Fruit fly (Drosophila melanogaster) whole organism, embryonic: ENCODE measurements around the gene hdly.

Experiments
- Atf6 ChIP-seq: fragments of 200-800 bp; sonication (Bioruptor generic); IDR thresholded peaks from 2 replicates; pipeline ENCODE4 v1.3.6; 2022; ENCODE audit warnings: missing biosample characterization, missing genetic modification characterization
- CG10543 ChIP-seq: fragments of 200-800 bp; sonication (Bioruptor generic); optimal IDR thresholded peaks from 3 replicates; lab custom pipeline; 2017; ENCODE audit warnings: missing biosample characterization, mild to moderate bottlenecking, missing genetic modification characterization, moderate library complexity
- CG11456 ChIP-seq: fragments of 200-800 bp; sonication (Bioruptor generic); IDR thresholded peaks from 3 replicates; pipeline ENCODE4 v1.3.6; 2022; ENCODE audit warnings: missing biosample characterization, missing genetic modification characterization
- CG12071 ChIP-seq: fragments of 200-800 bp; sonication (Bioruptor generic); optimal IDR thresholded peaks from 3 replicates; lab custom pipeline; 2018; ENCODE audit warnings: missing biosample characterization, mild to moderate bottlenecking, missing genetic modification characterization
- CG15514 ChIP-seq: fragments of 200-800 bp; sonication (Bioruptor generic); optimal IDR thresholded peaks from 3 replicates; lab custom pipeline; 2017; ENCODE audit warnings: missing biosample characterization, missing genetic modification characterization, mild to moderate bottlenecking, moderate library complexity, missing genetic modification reagents
- CG17568 ChIP-seq: fragments of 200-800 bp; sonication (Bioruptor generic); optimal IDR thresholded peaks from 2 replicates; lab custom pipeline; 2018; ENCODE audit warnings: missing biosample characterization, mild to moderate bottlenecking, missing genetic modification characterization, moderate library complexity
- CG2678 ChIP-seq: fragments of 200-800 bp; sonication (Bioruptor generic); optimal IDR thresholded peaks from 3 replicates; lab custom pipeline; 2019; ENCODE audit warnings: missing biosample characterization, mild to moderate bottlenecking, missing genetic modification characterization, moderate library complexity
- CG31365 ChIP-seq: fragments of 200-800 bp; sonication (Bioruptor generic); optimal IDR thresholded peaks from 2 replicates; lab custom pipeline; 2018; ENCODE audit warnings: missing biosample characterization, mild to moderate bottlenecking, missing genetic modification characterization
- CG34224 ChIP-seq: fragments of 200-800 bp; sonication (Bioruptor generic); IDR thresholded peaks from 3 replicates; pipeline ENCODE4 v1.3.6; 2022; ENCODE audit warnings: missing biosample characterization, missing genetic modification characterization; ENCODE audit not compliant: partially characterized antibody
- CG34422 ChIP-seq: fragments of 200-800 bp; sonication (Bioruptor generic); IDR thresholded peaks from 3 replicates; pipeline ENCODE4 v1.3.6; 2022; ENCODE audit warnings: missing biosample characterization, missing genetic modification characterization
- CG6813 ChIP-seq: fragments of 200-800 bp; sonication (Bioruptor generic); optimal IDR thresholded peaks from 2 replicates; lab custom pipeline; 2017; ENCODE audit warnings: missing biosample characterization, missing genetic modification characterization, mild to moderate bottlenecking, moderate library complexity, missing genetic modification reagents
- CG7745 ChIP-seq: fragments of 200-800 bp; sonication (Bioruptor generic); optimal IDR thresholded peaks from 2 replicates; lab custom pipeline; 2018; ENCODE audit warnings: missing biosample characterization, mild to moderate bottlenecking, missing genetic modification characterization, moderate library complexity
- CG8290 ChIP-seq, 3 experiments: fragments of 200-800 bp; sonication (Bioruptor generic); optimal IDR thresholded peaks; 2 replicates each; lab custom pipeline; 2016 to 2019; ENCODE audit warnings: missing biosample characterization in 3 of 3, missing genetic modification characterization in 3 of 3, mild to moderate bottlenecking in 2 of 3, moderate library complexity in 1 of 3
- CG9609 ChIP-seq: fragments of 200-800 bp; sonication (Bioruptor generic); optimal IDR thresholded peaks from 3 replicates; lab custom pipeline; 2016; ENCODE audit warnings: missing biosample characterization, missing genetic modification characterization
- CoRest ChIP-seq: fragments of 200-800 bp; sonication (Bioruptor generic); optimal IDR thresholded peaks from 3 replicates; lab custom pipeline; 2018; ENCODE audit warnings: missing biosample characterization, mild to moderate bottlenecking, missing genetic modification characterization, moderate library complexity
- CrebB ChIP-seq: fragments of 200-800 bp; sonication (Bioruptor generic); optimal IDR thresholded peaks from 3 replicates; lab custom pipeline; 2018; ENCODE audit warnings: missing biosample characterization, mild to moderate bottlenecking, missing genetic modification characterization
- Dbx ChIP-seq: fragments of 200-800 bp; sonication (Bioruptor generic); IDR thresholded peaks from 3 replicates; pipeline ENCODE4 v1.3.6; 2022; ENCODE audit warnings: missing biosample characterization, missing genetic modification characterization
- Elba2 ChIP-seq: fragments of 200-800 bp; sonication (Bioruptor generic); optimal IDR thresholded peaks from 3 replicates; lab custom pipeline; 2016; ENCODE audit warnings: missing biosample characterization, missing genetic modification characterization
- H15 ChIP-seq: fragments of 200-800 bp; sonication (Bioruptor generic); IDR thresholded peaks from 3 replicates; pipeline ENCODE4 v1.3.6; 2022; ENCODE audit warnings: missing biosample characterization, missing genetic modification characterization
- Hmr ChIP-seq: fragments of 200-800 bp; sonication (Bioruptor generic); optimal IDR thresholded peaks from 3 replicates; lab custom pipeline; 2017; ENCODE audit warnings: mild to moderate bottlenecking, missing biosample characterization, missing genetic modification reagents, missing genetic modification characterization
- Meics ChIP-seq: fragments of 200-800 bp; sonication (Bioruptor generic); optimal IDR thresholded peaks from 2 replicates; lab custom pipeline; 2017; ENCODE audit warnings: missing biosample characterization, mild to moderate bottlenecking, missing genetic modification characterization
- NFAT ChIP-seq: fragments of 200-800 bp; sonication (Bioruptor generic); IDR thresholded peaks from 2 replicates; pipeline ENCODE4 v1.3.6; 2022; ENCODE audit warnings: missing biosample characterization, missing genetic modification characterization
- Nf-YB ChIP-seq: fragments of 200-800 bp; sonication (Bioruptor generic); optimal IDR thresholded peaks from 3 replicates; lab custom pipeline; 2019; ENCODE audit warnings: missing biosample characterization, mild to moderate bottlenecking, missing genetic modification characterization, moderate library complexity
- Sox100B ChIP-seq: fragments of 200-800 bp; sonication (Bioruptor generic); optimal IDR thresholded peaks from 3 replicates; lab custom pipeline; 2018; ENCODE audit warnings: missing biosample characterization, mild to moderate bottlenecking, missing genetic modification characterization
- Sry-β ChIP-seq: fragments of 200-800 bp; sonication (Bioruptor generic); optimal IDR thresholded peaks from 2 replicates; lab custom pipeline; 2018; ENCODE audit warnings: missing biosample characterization, mild to moderate bottlenecking, missing genetic modification characterization, moderate library complexity
- Trl ChIP-seq, 3 experiments: fragments of >200 bp in 2 of 3; fragments of 200-800 bp in 1 of 3; sonication (Bioruptor generic) in 1 of 3; optimal IDR thresholded peaks; 2 replicates in 1 of 3; 3 replicates in 2 of 3; lab custom pipeline; 2016 to 2017; ENCODE audit warnings: missing biosample characterization in 1 of 3, missing genetic modification characterization in 1 of 3
- ac ChIP-seq: fragments of 200-800 bp; sonication (Bioruptor generic); optimal IDR thresholded peaks from 3 replicates; lab custom pipeline; 2017; ENCODE audit warnings: missing biosample characterization, mild to moderate bottlenecking, missing genetic modification characterization
- ato ChIP-seq: fragments of 200-800 bp; sonication (Bioruptor generic); IDR thresholded peaks from 2 replicates; pipeline ENCODE4 v1.3.6; 2022; ENCODE audit warnings: missing biosample characterization, missing genetic modification characterization; ENCODE audit not compliant: partially characterized antibody
- chinmo ChIP-seq: fragments of 200-800 bp; sonication (Bioruptor generic); IDR thresholded peaks from 4 replicates; pipeline ENCODE4 v1.3.6; 2022; ENCODE audit warnings: missing biosample characterization, missing genetic modification characterization; ENCODE audit not compliant: partially characterized antibody
- eve ChIP-seq, 2 experiments: fragments of >200 bp; optimal IDR thresholded peaks; 2 replicates each; lab custom pipeline; 2017; ENCODE audit warnings: missing biosample characterization in 2 of 2, missing genetic modification characterization in 2 of 2
- ewg ChIP-seq: fragments of 200-800 bp; sonication (Bioruptor generic); optimal IDR thresholded peaks from 3 replicates; lab custom pipeline; 2017; ENCODE audit warnings: mild to moderate bottlenecking, missing biosample characterization, missing genetic modification reagents, missing genetic modification characterization
- pzg ChIP-seq: fragments of 200-800 bp; sonication (Bioruptor generic); optimal IDR thresholded peaks from 3 replicates; lab custom pipeline; 2018; ENCODE audit warnings: missing biosample characterization, mild to moderate bottlenecking, missing genetic modification characterization, moderate library complexity
- scrt ChIP-seq: fragments of 200-800 bp; sonication (Bioruptor generic); optimal IDR thresholded peaks from 2 replicates; lab custom pipeline; 2018; ENCODE audit warnings: missing biosample characterization, mild to moderate bottlenecking, missing genetic modification characterization, moderate library complexity
- sens-2 ChIP-seq: fragments of 200-800 bp; sonication (Bioruptor generic); IDR thresholded peaks from 2 replicates; pipeline ENCODE4 v1.3.6; 2022; ENCODE audit warnings: missing biosample characterization, missing genetic modification characterization
- seq ChIP-seq: fragments of 200-800 bp; sonication (Bioruptor generic); IDR thresholded peaks from 2 replicates; pipeline ENCODE4 v1.3.6; 2022; ENCODE audit warnings: missing biosample characterization, missing genetic modification characterization
- so ChIP-seq: fragments of 200-800 bp; sonication (Bioruptor generic); IDR thresholded peaks from 3 replicates; pipeline ENCODE4 v1.3.6; 2022; ENCODE audit warnings: missing biosample characterization, missing genetic modification characterization
- sob ChIP-seq: fragments of 200-800 bp; sonication (Bioruptor generic); IDR thresholded peaks from 2 replicates; pipeline ENCODE4 v1.3.6; 2022; ENCODE audit warnings: missing biosample characterization, missing genetic modification characterization
- toy ChIP-seq: fragments of 200-800 bp; sonication (Bioruptor generic); IDR thresholded peaks from 2 replicates; pipeline ENCODE4 v1.3.6; 2022; ENCODE audit warnings: missing biosample characterization, missing genetic modification characterization
- vfl ChIP-seq: fragments of 200-800 bp; sonication (Bioruptor generic); optimal IDR thresholded peaks from 2 replicates; lab custom pipeline; 2016; ENCODE audit warnings: missing biosample characterization, missing genetic modification characterization
- yki ChIP-seq: fragments of >200 bp; optimal IDR thresholded peaks from 3 replicates; lab custom pipeline; 2018

Gene hdly

dm6 chr3R:20914103-20914502 lies at the start of gene hdly (continued):
- TF ChIP-seq so, result peak; percentile 55; the same call in 1 of the 3 replicates
- 0 out of 2 replicates have a peak, but pooled peaks have one; percentile 12 for TF ChIP-seq sens-2
- peak; percentile 54 for TF ChIP-seq CG10543 (GFP tag; lab: Kevin White, UChicago)
- peak; percentile 55 for TF ChIP-seq Hmr (GFP tag; lab: Kevin White, UChicago)
- TF ChIP-seq CG12071, result peak; percentile 23
- peak; percentile 78; the same call in 1 of the 4 replicates for TF ChIP-seq chinmo (GFP tag; lab: Robert Waterston, UW)
- no peak for TF ChIP-seq CoRest (tag; lab: Kevin White, UChicago)
- peak in 1 of 2 experiments; percentile 44 for TF ChIP-seq eve (GFP tag; optimal IDR thresholded peaks at IDR 0.05; lab: Kevin White, UChicago)
- TF ChIP-seq Atf6, result 0 out of 2 replicates have a peak, but pooled peaks have one; percentile 16
- no peak for TF ChIP-seq Nf-YB (GFP tag; lab: Kevin White, UChicago)
- TF ChIP-seq CrebB, result peak; percentile 45
- peak; percentile 25 for TF ChIP-seq CG6813 (GFP tag; lab: Kevin White, UChicago)
- no peak for TF ChIP-seq ac (GFP tag; lab: Kevin White, UChicago)
- TF ChIP-seq CG34224, result peak; percentile 18; the same call in 1 of the 3 replicates
- no peak for TF ChIP-seq vfl (GFP tag; lab: Kevin White, UChicago)
- no peak for TF ChIP-seq CG8290 (GFP tag; optimal IDR thresholded peaks at IDR 0.05; lab: Kevin White, UChicago)
- peak in 1 of 2 experiments; percentile 56 for TF ChIP-seq CG8290 (tag; optimal IDR thresholded peaks at IDR 0.05; lab: Kevin White, UChicago)
- peak; percentile 19 to 71 for TF ChIP-seq Trl (optimal IDR thresholded peaks at IDR 0.05; lab: Kevin White, UChicago)
- TF ChIP-seq Trl (GFP tag; optimal IDR thresholded peaks at IDR 0.05; lab: Kevin White, UChicago), result no peak
- TF ChIP-seq Meics (GFP tag; lab: Kevin White, UChicago), result peak; percentile 4
- TF ChIP-seq CG17568 (GFP tag; lab: Kevin White, UChicago), result peak; percentile 45
- TF ChIP-seq CG34422, result no peak; the same call in 2 of the 3 replicates
- peak; percentile 1 for TF ChIP-seq Sox100B (GFP tag; lab: Kevin White, UChicago)
- 0 out of 3 replicates have a peak, but pooled peaks have one; percentile 11 for TF ChIP-seq Dbx (GFP tag; lab: Robert Waterston, UW)
- TF ChIP-seq Elba2 (GFP tag; lab: Kevin White, UChicago), result no peak
- TF ChIP-seq CG11456, result no peak
- peak; percentile 29 for TF ChIP-seq CG2678

DNA sequence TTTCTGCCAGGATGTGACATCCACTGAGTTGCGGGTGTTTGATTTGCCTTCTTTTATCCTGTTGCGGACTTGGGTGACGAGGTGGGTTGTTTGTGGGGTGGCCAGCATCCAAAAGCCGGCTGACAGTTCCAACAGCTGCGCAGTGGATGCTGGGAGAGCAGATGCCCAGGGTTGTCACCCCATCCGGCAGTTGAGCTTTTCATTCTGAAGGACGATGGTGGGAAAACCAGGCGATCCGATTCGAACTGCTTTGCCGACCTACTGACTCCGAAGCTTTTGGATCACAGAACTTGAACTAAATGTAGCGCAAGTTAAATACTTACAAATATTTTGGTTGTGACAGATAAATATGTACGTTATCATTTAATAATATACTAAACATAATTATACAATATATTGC lies 47.9 kb upstream of the hdly start, which contains the start of gene KaiR1D:
KaiR1D (minus strand) TSS at position 28 of the 400 bp plus-strand sequence.
- TF ChIP-seq NFAT (GFP tag; lab: Robert Waterston, UW), result 0 out of 2 replicates have a peak, but pooled peaks have one; percentile 14
- TF ChIP-seq H15 (GFP tag; lab: Robert Waterston, UW), result 0 out of 3 replicates have a peak, but pooled peaks have one; percentile 18
- no peak for TF ChIP-seq yki (lab: Kevin White, UChicago)
- peak; percentile 100 for TF ChIP-seq ewg (GFP tag; lab: Kevin White, UChicago)
- TF ChIP-seq CG31365 (tag; lab: Kevin White, UChicago), result peak; percentile 70
- no peak for TF ChIP-seq Sry-β (GFP tag; lab: Kevin White, UChicago)
- no peak for TF ChIP-seq CG7745 (tag; lab: Kevin White, UChicago)
- TF ChIP-seq pzg, result peak; percentile 43
- no peak for TF ChIP-seq sob (GFP tag; lab: Robert Waterston, UW)
- TF ChIP-seq CG9609 (GFP tag; lab: Kevin White, UChicago), result no peak
- no peak for TF ChIP-seq toy (GFP tag; lab: Robert Waterston, UW)
- TF ChIP-seq seq (GFP tag; lab: Robert Waterston, UW), result peak; percentile 42; the same call in 1 of the 2 replicates
- TF ChIP-seq scrt (GFP tag; lab: Kevin White, UChicago), result peak; percentile 87
- TF ChIP-seq ato, result no peak
- peak; percentile 88 for TF ChIP-seq CG15514 (GFP tag; lab: Kevin White, UChicago)
